Fruit fly (Drosophila melanogaster): ENCODE measurements around the gene Ent1.

DNA sequence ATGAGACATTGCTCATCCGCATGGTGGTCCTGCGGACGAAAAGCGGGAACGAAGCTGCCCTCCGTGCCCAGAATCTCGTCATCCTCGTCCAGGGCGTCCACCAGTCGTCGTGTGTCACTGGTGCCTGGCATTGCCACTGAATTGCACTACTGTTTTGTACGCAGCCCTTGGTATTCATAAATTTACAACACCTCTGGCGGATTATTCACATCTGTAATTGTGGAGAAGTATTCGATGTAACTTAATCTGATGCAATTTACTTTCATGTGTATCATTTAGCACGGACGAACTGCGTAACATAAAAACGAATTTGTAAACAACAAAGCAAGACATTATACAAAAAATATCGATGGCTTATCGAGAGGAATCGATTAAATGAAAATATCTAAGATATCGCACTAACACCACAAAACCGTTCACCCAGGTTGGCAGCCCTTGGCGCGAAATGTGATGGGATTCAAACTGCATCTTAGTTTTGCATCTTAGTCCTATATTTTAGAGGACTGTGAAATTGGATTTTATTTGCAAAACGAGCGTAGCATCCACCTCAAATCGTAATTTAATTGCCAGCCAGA is at the start of gene Ent1:
- TF ChIP-seq CG7101 (tag; optimal IDR thresholded peaks at IDR 0.05) (no peak), CG1620 (GFP tag; optimal IDR thresholded peaks at IDR 0.05) (no peak), Mnt (GFP tag; optimal IDR thresholded peaks at IDR 0.05) (peak; percentile 14), bab1 (GFP tag; optimal IDR thresholded peaks at IDR 0.05) (peak; percentile 62), CG33017 (tag; optimal IDR thresholded peaks at IDR 0.05) (no peak)
